Worm (Caenorhabditis elegans) whole organism, young adult: ENCODE results near the gene B0524.5.

ENCODE experiments used
- B0019.2 ChIP-seq: fragments of 200-800 bp; sonication (Bioruptor generic); conservative IDR thresholded peaks from 2 replicates; pipeline ENCODE4 v1.3.6; 2022; ENCODE audit warnings: missing genetic modification reagents, missing genetic modification characterization, missing compliant biosample characterization
- ceh-91 ChIP-seq: fragments of 200-800 bp; sonication (Bioruptor generic); IDR thresholded peaks from 2 replicates; pipeline ENCODE4 v1.3.6; 2022; ENCODE audit warnings: missing genetic modification reagents, missing genetic modification characterization, missing compliant biosample characterization
- hmg-20 ChIP-seq: fragments of 200-800 bp; sonication (Bioruptor generic); IDR thresholded peaks from 2 replicates; pipeline ENCODE4 v1.3.6; 2022; ENCODE audit warnings: missing genetic modification reagents, missing genetic modification characterization, missing compliant biosample characterization
- lsl-1 ChIP-seq: fragments of 200-800 bp; sonication (Bioruptor generic); optimal IDR thresholded peaks from 2 replicates; lab custom pipeline; 2018; ENCODE audit warnings: mild to moderate bottlenecking, missing genetic modification characterization, moderate library complexity, missing compliant biosample characterization

DNA sequence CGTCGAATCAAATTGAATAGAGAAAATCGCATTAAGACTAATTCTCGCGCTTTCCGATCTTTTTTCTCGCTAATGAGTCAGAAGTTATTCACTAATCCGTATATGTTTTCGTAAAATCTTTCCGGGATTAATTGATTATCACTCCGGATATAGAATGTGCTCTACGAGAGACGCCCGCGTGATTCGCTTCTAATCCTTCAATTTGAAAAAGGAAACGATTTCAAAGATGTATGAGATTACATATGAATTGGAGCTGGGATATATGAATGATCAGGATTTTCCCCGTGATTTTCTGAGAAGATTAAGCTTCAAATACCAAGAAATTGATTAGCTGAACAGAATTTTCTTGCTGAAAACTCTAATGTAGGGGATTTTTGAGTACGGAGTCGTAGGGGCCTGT is 28.8 kb upstream of the B0524.5 start:
- TF ChIP-seq ceh-91 (no peak), lsl-1 (GFP tag; lab: Kevin White, UChicago) (no peak), B0019.2 (no peak), hmg-20 (no peak)
